Fruit fly (Drosophila melanogaster): ENCODE results near the gene CG10958.

The CG10958 gene

DNA sequence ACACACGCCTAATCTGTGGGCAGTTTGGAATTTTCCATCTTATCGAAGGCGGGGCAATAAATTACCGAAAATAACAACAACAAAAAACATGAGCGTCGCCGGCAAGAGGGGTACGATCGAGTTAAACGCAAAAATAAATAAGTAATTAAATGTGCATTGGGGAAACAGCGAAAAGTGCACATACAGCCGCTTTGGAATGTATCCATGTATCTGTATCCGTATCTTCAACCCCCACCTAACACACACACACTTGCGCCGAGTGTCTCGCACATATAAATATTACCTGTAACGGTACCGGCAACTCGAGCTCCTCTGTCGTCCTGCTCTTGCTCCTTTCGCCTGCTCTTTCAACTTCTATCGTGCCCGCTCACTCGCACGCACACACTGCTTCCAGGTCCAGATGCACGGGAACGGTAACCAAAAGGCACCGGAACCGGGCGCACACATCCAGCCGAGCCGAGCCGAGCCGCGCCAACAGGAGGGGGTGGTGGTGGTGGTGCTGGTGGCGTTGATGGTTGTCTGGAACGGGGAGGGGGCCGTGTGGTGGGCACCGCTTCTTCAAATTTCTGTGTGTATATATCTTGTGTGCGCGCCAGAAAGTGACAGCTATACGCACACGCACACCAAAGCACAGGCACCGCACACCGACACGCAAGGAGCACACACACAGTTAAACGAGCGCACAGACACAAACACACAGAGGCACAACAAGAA is 9.4 kb downstream of the CG10958 start:
- TF ChIP-seq CG32532 (GFP tag; IDR thresholded peaks at IDR 0.05), result peak; percentile 25
- no peak for TF ChIP-seq jing (GFP tag; optimal IDR thresholded peaks at IDR 0.05)
- no peak for TF ChIP-seq CG11696 (GFP tag; IDR thresholded peaks at IDR 0.05)
- no peak for TF ChIP-seq slou (GFP tag; optimal IDR thresholded peaks at IDR 0.05)
- TF ChIP-seq chif (GFP tag; optimal IDR thresholded peaks at IDR 0.05), result no peak
- no peak for TF ChIP-seq CG6254 (GFP tag; optimal IDR thresholded peaks at IDR 0.05)
- peak; percentile 42; the same call in 1 of the 2 replicates for TF ChIP-seq Drgx (GFP tag; IDR thresholded peaks at IDR 0.05)
- TF ChIP-seq stwl (tag; optimal IDR thresholded peaks at IDR 0.05), result no peak
- TF ChIP-seq seq (GFP tag; IDR thresholded peaks at IDR 0.05), result peak; percentile 39; the same call in 1 of the 2 replicates
- no peak for TF ChIP-seq Awh (GFP tag; IDR thresholded peaks at IDR 0.05)
- peak; percentile 14; the same call in 1 of the 2 replicates for TF ChIP-seq ranshi (GFP tag; IDR thresholded peaks at IDR 0.05)
- TF ChIP-seq dati (GFP tag; IDR thresholded peaks at IDR 0.05), result no peak
- TF ChIP-seq CG10366 (GFP tag; IDR thresholded peaks at IDR 0.05), result peak; percentile 12; the same call in 1 of the 2 replicates
- no peak for TF ChIP-seq CG11093 (GFP tag; IDR thresholded peaks at IDR 0.05)
- peak; percentile 24 for TF ChIP-seq CG11504 (tag; optimal IDR thresholded peaks at IDR 0.05)
- no peak for TF ChIP-seq CG17912 (GFP tag; optimal IDR thresholded peaks at IDR 0.05)
- peak; percentile 28 for TF ChIP-seq CG7556 (GFP tag; optimal IDR thresholded peaks at IDR 0.05)
- peak; percentile 60 for TF ChIP-seq lab (GFP tag; optimal IDR thresholded peaks at IDR 0.05)
- TF ChIP-seq H15 (GFP tag; IDR thresholded peaks at IDR 0.05), result no peak
- TF ChIP-seq Ssrp (tag; optimal IDR thresholded peaks at IDR 0.05), result no peak
- no peak for TF ChIP-seq tx (GFP tag; optimal IDR thresholded peaks at IDR 0.05)
- no peak for TF ChIP-seq ase (GFP tag; IDR thresholded peaks at IDR 0.05)
- TF ChIP-seq CG7357 (GFP tag; IDR thresholded peaks at IDR 0.05), result no peak
- peak; percentile 22 for TF ChIP-seq CG10209 (GFP tag; optimal IDR thresholded peaks at IDR 0.05)
- peak; percentile 90 for TF ChIP-seq CG2120 (GFP tag; optimal IDR thresholded peaks at IDR 0.05)
- TF ChIP-seq abd-A (tag; optimal IDR thresholded peaks at IDR 0.05), result peak; percentile 82
- TF ChIP-seq Aef1 (GFP tag; IDR thresholded peaks at IDR 0.05), result peak; percentile 45; the same call in 2 of the 3 replicates
- no peak for TF ChIP-seq fu2 (GFP tag; optimal IDR thresholded peaks at IDR 0.05)
- no peak for TF ChIP-seq CG8359 (GFP tag; optimal IDR thresholded peaks at IDR 0.05; ENCODE audit: borderline replicate concordance)
- no peak for TF ChIP-seq CG14441 (GFP tag; IDR thresholded peaks at IDR 0.05)
- TF ChIP-seq CG18476 (GFP tag; optimal IDR thresholded peaks at IDR 0.05), result no peak
- TF ChIP-seq Sox102F (GFP tag; optimal IDR thresholded peaks at IDR 0.05), result peak; percentile 11
- no peak for TF ChIP-seq CG6791 (GFP tag; IDR thresholded peaks at IDR 0.05; ENCODE audit: partially characterized antibody)
- TF ChIP-seq pros (GFP tag; optimal IDR thresholded peaks at IDR 0.05), result peak; percentile 66
- TF ChIP-seq Stat92E (GFP tag; optimal IDR thresholded peaks at IDR 0.05), result no peak
- peak; percentile 18; the same call in 1 of the 2 replicates for TF ChIP-seq vvl (GFP tag; IDR thresholded peaks at IDR 0.05)
- no peak for TF ChIP-seq lmd (GFP tag; IDR thresholded peaks at IDR 0.05)
- no peak for TF ChIP-seq CG3847 (GFP tag; IDR thresholded peaks at IDR 0.05)
- TF ChIP-seq CG2199 (GFP tag; IDR thresholded peaks at IDR 0.05), result no peak
- TF ChIP-seq croc (GFP tag; conservative IDR thresholded peaks at IDR 0.05), result no peak
- TF ChIP-seq CG6689 (GFP tag; IDR thresholded peaks at IDR 0.05), result no peak
- no peak for TF ChIP-seq CG1529 (GFP tag; optimal IDR thresholded peaks at IDR 0.05)
- TF ChIP-seq dysf (GFP tag; IDR thresholded peaks at IDR 0.05), result peak; percentile 25; the same call in 1 of the 3 replicates
- peak; percentile 8 for TF ChIP-seq pho (GFP tag; optimal IDR thresholded peaks at IDR 0.05)
- no peak for TF ChIP-seq BEAF-32 (GFP tag; optimal IDR thresholded peaks at IDR 0.05)
- no peak for TF ChIP-seq psq (GFP tag; optimal IDR thresholded peaks at IDR 0.05)
- no peak for TF ChIP-seq NC2α (GFP tag; optimal IDR thresholded peaks at IDR 0.05)
- no peak; the same call in 1 of the 2 replicates for TF ChIP-seq tna (GFP tag; IDR thresholded peaks at IDR 0.05; ENCODE audit: partially characterized antibody)
- TF ChIP-seq ssp (GFP tag; IDR thresholded peaks at IDR 0.05), result no peak
- TF ChIP-seq mld (GFP tag; IDR thresholded peaks at IDR 0.05; ENCODE audit: partially characterized antibody), result no peak

All from whole organism, embryonic.